Fruit fly (Drosophila melanogaster): ENCODE results near the gene Nup133.

Nup133 gene

DNA sequence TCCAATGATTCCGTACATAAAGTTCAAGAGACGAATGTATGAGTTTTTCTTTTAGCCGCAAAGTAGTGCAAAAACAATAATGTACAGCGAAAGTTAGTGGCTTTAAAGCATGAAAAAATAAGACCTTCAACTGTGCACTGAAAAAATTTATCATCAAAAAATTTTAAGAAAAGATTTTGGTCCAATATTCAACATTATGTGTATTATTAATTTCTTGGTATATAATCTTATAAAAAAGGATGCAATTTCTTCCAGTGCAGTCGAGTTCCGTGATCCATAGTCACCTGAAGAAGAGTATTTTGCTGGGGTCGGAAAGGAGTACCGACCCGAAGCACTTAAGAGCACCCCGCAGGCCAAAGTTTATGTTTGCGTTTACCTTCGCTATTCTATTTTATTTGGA is 21.8 kb upstream of the Nup133 start (continued):
- TF ChIP-seq CG3847 (GFP tag; IDR thresholded peaks at IDR 0.05) (peak; percentile 34; the same call in 1 of the 2 replicates), ro (GFP tag; IDR thresholded peaks at IDR 0.05) (no peak), CG12071 (GFP tag; optimal IDR thresholded peaks at IDR 0.05) (no peak), CG1832 (GFP tag; optimal IDR thresholded peaks at IDR 0.05) (no peak), CG12391 (tag; optimal IDR thresholded peaks at IDR 0.05) (peak; percentile 32), crc (GFP tag; optimal IDR thresholded peaks at IDR 0.05) (no peak), Elba2 (GFP tag; optimal IDR thresholded peaks at IDR 0.05) (no peak), HLH4C (GFP tag; IDR thresholded peaks at IDR 0.05; ENCODE audit: partially characterized antibody) (no peak), CG7271 (tag; optimal IDR thresholded peaks at IDR 0.05) (no peak), NK7.1 (GFP tag; optimal IDR thresholded peaks at IDR 0.05) (no peak), inv (GFP tag; IDR thresholded peaks at IDR 0.05; ENCODE audit: partially characterized antibody) (no peak), mld (GFP tag; IDR thresholded peaks at IDR 0.05; ENCODE audit: partially characterized antibody) (no peak), jigr1 (GFP tag; IDR thresholded peaks at IDR 0.05) (no peak), CG9817 (tag; optimal IDR thresholded peaks at IDR 0.05) (no peak), CG1647 (GFP tag; optimal IDR thresholded peaks at IDR 0.05) (no peak), ind (GFP tag; optimal IDR thresholded peaks at IDR 0.05) (no peak), Rx (GFP tag; IDR thresholded peaks at IDR 0.05) (no peak), mirr (GFP tag; optimal IDR thresholded peaks at IDR 0.05) (no peak), ac (GFP tag; optimal IDR thresholded peaks at IDR 0.05) (no peak), tx (GFP tag; optimal IDR thresholded peaks at IDR 0.05) (no peak), ken (GFP tag; IDR thresholded peaks at IDR 0.05) (no peak), Atf6 (GFP tag; IDR thresholded peaks at IDR 0.05) (peak; percentile 59), hth (optimal IDR thresholded peaks at IDR 0.05) (no peak), CG4424 (GFP tag; optimal IDR thresholded peaks at IDR 0.05) (no peak), caup (GFP tag; optimal IDR thresholded peaks at IDR 0.05; ENCODE audit: severe bottlenecking) (no peak), Aef1 (GFP tag; IDR thresholded peaks at IDR 0.05) (peak; percentile 38; the same call in 2 of the 3 replicates), Scr (GFP tag; IDR thresholded peaks at IDR 0.05; ENCODE audit: partially characterized antibody) (no peak), C15 (GFP tag; IDR thresholded peaks at IDR 0.05) (no peak), ab (GFP tag; optimal IDR thresholded peaks at IDR 0.05) (no peak), tup (GFP tag; optimal IDR thresholded peaks at IDR 0.05) (no peak), MTF-1 (GFP tag; optimal IDR thresholded peaks at IDR 0.05; ENCODE audit: borderline replicate concordance) (no peak), CG18619 (GFP tag; optimal IDR thresholded peaks at IDR 0.05) (no peak), nom (GFP tag; optimal IDR thresholded peaks at IDR 0.05) (no peak), Fer3 (tag; optimal IDR thresholded peaks at IDR 0.05) (peak; percentile 8), knrl (GFP tag; IDR thresholded peaks at IDR 0.05; ENCODE audit: partially characterized antibody) (no peak), CG9797 (GFP tag; optimal IDR thresholded peaks at IDR 0.05) (no peak), CG30431 (GFP tag; optimal IDR thresholded peaks at IDR 0.05) (no peak), Vsx1 (GFP tag; optimal IDR thresholded peaks at IDR 0.05) (no peak), CG2120 (GFP tag; optimal IDR thresholded peaks at IDR 0.05) (peak; percentile 24), Usf (GFP tag; optimal IDR thresholded peaks at IDR 0.05) (no peak), Optix (GFP tag; IDR thresholded peaks at IDR 0.05) (no peak), E2f2 (GFP tag; IDR thresholded peaks at IDR 0.05) (no peak), Sox102F (GFP tag; optimal IDR thresholded peaks at IDR 0.05) (peak; percentile 57), ato (GFP tag; IDR thresholded peaks at IDR 0.05; ENCODE audit: partially characterized antibody) (no peak), CG17385 (GFP tag; optimal IDR thresholded peaks at IDR 0.05) (peak; percentile 20), CG10366 (GFP tag; IDR thresholded peaks at IDR 0.05) (peak; percentile 65), CG6813 (GFP tag; optimal IDR thresholded peaks at IDR 0.05) (no peak), tin (GFP tag; optimal IDR thresholded peaks at IDR 0.05) (no peak), dmrt11E (tag; optimal IDR thresholded peaks at IDR 0.05) (peak; percentile 31), CG8765 (GFP tag; IDR thresholded peaks at IDR 0.05) (no peak), Opbp (GFP tag; IDR thresholded peaks at IDR 0.05; ENCODE audit: partially characterized antibody) (no peak)
